Worm (Caenorhabditis elegans): ENCODE results near the gene saeg-2.

DNA sequence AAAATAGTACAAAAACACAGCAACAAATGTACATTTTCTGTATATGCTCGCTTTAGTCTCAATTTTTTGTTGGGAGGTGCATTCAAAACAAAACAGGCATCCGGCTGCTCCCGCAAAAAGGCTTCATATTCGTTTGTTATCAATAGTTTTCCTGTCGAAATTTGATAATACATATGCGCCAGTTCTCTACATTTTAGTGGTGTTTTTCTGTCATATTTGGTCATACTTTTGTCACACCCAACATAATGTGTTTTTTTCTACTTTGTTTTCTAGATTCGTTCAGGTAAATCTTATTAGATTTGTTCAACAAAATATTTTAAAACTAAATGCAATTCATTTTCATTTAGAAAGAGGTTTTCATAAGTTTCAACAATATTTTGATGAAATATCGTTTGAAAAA lies 18.3 kb downstream of the saeg-2 start:
- TF ChIP-seq lir-1 (GFP tag; conservative IDR thresholded peaks at IDR 0.05): no peak
- TF ChIP-seq ccch-3 (GFP tag; optimal IDR thresholded peaks at IDR 0.05): no peak
- no peak for TF ChIP-seq unc-62 (GFP tag; optimal IDR thresholded peaks at IDR 0.05)
- TF ChIP-seq snpc-3.4 (tag; optimal IDR thresholded peaks at IDR 0.05): no peak
- no peak for TF ChIP-seq Y67H2A.10 (GFP tag; conservative IDR thresholded peaks at IDR 0.05)
- TF ChIP-seq mel-28 (tag; optimal IDR thresholded peaks at IDR 0.05; ENCODE audit: borderline replicate concordance): no peak
- TF ChIP-seq unc-130 (GFP tag; optimal IDR thresholded peaks at IDR 0.05): no peak
- no peak for TF ChIP-seq K12H6.12 (tag; optimal IDR thresholded peaks at IDR 0.05)
- no peak for TF ChIP-seq lin-35 (GFP tag; optimal IDR thresholded peaks at IDR 0.05)
- TF ChIP-seq B0019.2 (GFP tag; conservative IDR thresholded peaks at IDR 0.05): no peak
- TF ChIP-seq ceh-27 (GFP tag; optimal IDR thresholded peaks at IDR 0.05): no peak
- no peak for TF ChIP-seq athp-1 (tag; optimal IDR thresholded peaks at IDR 0.05)
- TF ChIP-seq nhr-90 (tag; optimal IDR thresholded peaks at IDR 0.05): no peak

Measured in whole organism, young adult.